Worm (Caenorhabditis elegans) whole organism, L3 larva: Measurements from ENCODE around the gene K02E2.7.

Experiments used
- ZK546.5 ChIP-seq: sonication (generic microtip); optimal IDR thresholded peaks from 2 replicates; lab custom pipeline; 2017; ENCODE audit warnings: missing biosample characterization, missing genetic modification characterization
- ama-1 ChIP-seq: fragments of 150-350 bp; optimal IDR thresholded peaks from 2 replicates; lab custom pipeline; 2018
- ceh-28 ChIP-seq: fragments of 150-350 bp; optimal IDR thresholded peaks from 2 replicates; lab custom pipeline; 2014; ENCODE audit warnings: missing biosample characterization, missing genetic modification reagents, missing genetic modification characterization
- ceh-82 ChIP-seq: fragments of 150-350 bp; optimal IDR thresholded peaks from 2 replicates; lab custom pipeline; 2014; ENCODE audit warnings: missing biosample characterization, missing genetic modification characterization
- ceh-9 ChIP-seq: sonication (generic microtip); optimal IDR thresholded peaks from 2 replicates; lab custom pipeline; 2018; ENCODE audit warnings: missing biosample characterization, missing genetic modification characterization
- daf-12 ChIP-seq: fragments of 150-350 bp; optimal IDR thresholded peaks from 2 replicates; lab custom pipeline; 2014; ENCODE audit warnings: missing biosample characterization, missing genetic modification reagents, missing genetic modification characterization
- egl-27 ChIP-seq: sonication (generic microtip); optimal IDR thresholded peaks from 4 replicates; lab custom pipeline; 2017; ENCODE audit warnings: missing biosample characterization, missing genetic modification reagents, missing genetic modification characterization
- egl-5 ChIP-seq: fragments of 150-350 bp; optimal IDR thresholded peaks from 2 replicates; lab custom pipeline; 2017; ENCODE audit warnings: missing biosample characterization, missing genetic modification reagents, missing genetic modification characterization, inconsistent platforms
- elt-1 ChIP-seq: fragments of 150-350 bp; optimal IDR thresholded peaks from 2 replicates; lab custom pipeline; 2014; ENCODE audit warnings: missing biosample characterization, missing genetic modification characterization
- elt-2 ChIP-seq: sonication (generic microtip); optimal IDR thresholded peaks from 2 replicates; lab custom pipeline; 2016; ENCODE audit warnings: missing genetic modification reagents, mild to moderate bottlenecking, missing genetic modification characterization, missing compliant biosample characterization
- eor-1 ChIP-seq, 2 experiments: fragments of 150-350 bp; optimal IDR thresholded peaks; 2 replicates each; lab custom pipeline; 2014 to 2018; ENCODE audit warnings: missing biosample characterization in 2 of 2, missing genetic modification characterization in 2 of 2
- fkh-10 ChIP-seq: sonication (generic microtip); optimal IDR thresholded peaks from 2 replicates; lab custom pipeline; 2017; ENCODE audit warnings: missing biosample characterization, missing genetic modification reagents, missing genetic modification characterization
- fkh-2 ChIP-seq: fragments of 150-350 bp; optimal IDR thresholded peaks from 2 replicates; lab custom pipeline; 2014; ENCODE audit warnings: missing biosample characterization, missing genetic modification reagents, missing genetic modification characterization
- fos-1 ChIP-seq: fragments of 150-350 bp; optimal IDR thresholded peaks from 2 replicates; lab custom pipeline; 2014; ENCODE audit warnings: missing biosample characterization, missing genetic modification characterization
- hmg-11 ChIP-seq: sonication (generic microtip); optimal IDR thresholded peaks from 2 replicates; lab custom pipeline; 2016; ENCODE audit warnings: missing genetic modification characterization, missing compliant biosample characterization
- jun-1 ChIP-seq: fragments of 150-350 bp; optimal IDR thresholded peaks from 2 replicates; lab custom pipeline; 2014; ENCODE audit warnings: missing biosample characterization, missing genetic modification reagents, missing genetic modification characterization
- lin-15B ChIP-seq: fragments of 150-350 bp; optimal IDR thresholded peaks from 2 replicates; lab custom pipeline; 2014; ENCODE audit warnings: missing biosample characterization, missing genetic modification characterization
- lin-39 ChIP-seq: fragments of 150-350 bp; optimal IDR thresholded peaks from 2 replicates; lab custom pipeline; 2018; ENCODE audit warnings: missing biosample characterization, missing genetic modification reagents, missing genetic modification characterization
- mdl-1 ChIP-seq: fragments of 150-350 bp; optimal IDR thresholded peaks from 2 replicates; lab custom pipeline; 2014; ENCODE audit warnings: missing biosample characterization, missing genetic modification characterization
- nfya-1 ChIP-seq: sonication (generic microtip); optimal IDR thresholded peaks from 2 replicates; lab custom pipeline; 2017; ENCODE audit warnings: missing genetic modification characterization, mild to moderate bottlenecking, missing compliant biosample characterization, antibody characterized with exemption, moderate library complexity; ENCODE audit not compliant: insufficient read depth
- nhr-11 ChIP-seq: fragments of 150-350 bp; optimal IDR thresholded peaks from 2 replicates; lab custom pipeline; 2014; ENCODE audit warnings: missing biosample characterization, missing genetic modification characterization
- nhr-12 ChIP-seq: fragments of 150-350 bp; optimal IDR thresholded peaks from 2 replicates; lab custom pipeline; 2014; ENCODE audit warnings: missing biosample characterization, missing genetic modification characterization
- nhr-23 ChIP-seq: fragments of 150-350 bp; optimal IDR thresholded peaks from 2 replicates; lab custom pipeline; 2014; ENCODE audit warnings: missing biosample characterization, missing genetic modification reagents, missing genetic modification characterization
- nhr-237 ChIP-seq: fragments of 150-350 bp; optimal IDR thresholded peaks from 2 replicates; lab custom pipeline; 2014; ENCODE audit warnings: missing biosample characterization, missing genetic modification characterization
- nhr-25 ChIP-seq: sonication (generic microtip); optimal IDR thresholded peaks from 2 replicates; lab custom pipeline; 2017; ENCODE audit warnings: missing biosample characterization, missing genetic modification characterization
- nhr-28 ChIP-seq: fragments of 150-350 bp; optimal IDR thresholded peaks from 2 replicates; lab custom pipeline; 2014; ENCODE audit warnings: missing biosample characterization, missing genetic modification characterization
- nhr-43 ChIP-seq: sonication (generic microtip); optimal IDR thresholded peaks from 2 replicates; lab custom pipeline; 2016; ENCODE audit warnings: mild to moderate bottlenecking, missing genetic modification characterization, missing compliant biosample characterization; ENCODE audit not compliant: poor library complexity, severe bottlenecking
- nhr-67 ChIP-seq: fragments of 150-350 bp; optimal IDR thresholded peaks from 2 replicates; lab custom pipeline; 2014; ENCODE audit warnings: missing biosample characterization, missing genetic modification characterization
- nhr-76 ChIP-seq: fragments of 150-350 bp; sonication (generic microtip); optimal IDR thresholded peaks from 5 replicates; lab custom pipeline; 2014; ENCODE audit warnings: missing biosample characterization, missing genetic modification characterization
- pha-4 ChIP-seq: fragments of 150-350 bp; optimal IDR thresholded peaks from 2 replicates; lab custom pipeline; 2014; ENCODE audit warnings: missing biosample characterization, missing genetic modification reagents, missing genetic modification characterization
- pqm-1 ChIP-seq: fragments of 150-350 bp; optimal IDR thresholded peaks from 2 replicates; lab custom pipeline; 2017; ENCODE audit warnings: missing biosample characterization, missing genetic modification characterization, inconsistent platforms
- sea-2 ChIP-seq: fragments of 150-350 bp; sonication (generic microtip); optimal IDR thresholded peaks from 4 replicates; lab custom pipeline; 2014; ENCODE audit warnings: missing biosample characterization, missing genetic modification reagents, missing genetic modification characterization
- unc-39 ChIP-seq: sonication (generic microtip); optimal IDR thresholded peaks from 4 replicates; lab custom pipeline; 2017; ENCODE audit warnings: missing biosample characterization, missing genetic modification characterization
- zag-1 ChIP-seq: fragments of 150-350 bp; optimal IDR thresholded peaks from 2 replicates; lab custom pipeline; 2014; ENCODE audit warnings: missing biosample characterization, missing genetic modification characterization
- ztf-11 ChIP-seq: fragments of 150-350 bp; optimal IDR thresholded peaks from 2 replicates; lab custom pipeline; 2014; ENCODE audit warnings: missing biosample characterization, missing genetic modification characterization

Gene K02E2.7

ce11 chrV:20386942-20387341, at the start of gene K02E2.7:
Gene K02E2.7, minus strand, starts transcription at chrV:20387042.
- TF ChIP-seq ZK546.5 (tag; lab: Kevin White, UChicago) (no peak), pqm-1 (tag; lab: Kevin White, UChicago) (no peak), unc-39 (tag; lab: Kevin White, UChicago) (no peak), ztf-11 (tag; lab: Kevin White, UChicago) (no peak)

DNA sequence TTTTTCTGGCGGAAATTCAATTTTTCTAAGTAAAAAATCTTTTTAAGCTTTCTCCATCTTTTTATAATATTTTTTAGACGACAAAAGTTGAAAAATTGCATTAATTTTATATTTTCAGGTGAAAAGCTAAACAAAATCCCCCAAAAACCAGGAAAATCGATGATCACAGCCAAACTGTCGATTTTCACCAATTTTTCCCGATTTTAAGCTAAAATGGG, 38.2 kb upstream of the K02E2.7 start, which contains the start of the genes fce-2 and F48F5.8:
TSS of gene fce-2 (plus strand) at position 119 of the 218 bp plus-strand sequence.
TSS of gene F48F5.8 (plus strand) at position 160 of the 218 bp plus-strand sequence.
- no peak for TF ChIP-seq sea-2 (GFP tag; lab: Kevin White, UChicago)
- TF ChIP-seq, all 47 proteins: peak for 0

- TF ChIP-seq zag-1, result no peak
- TF ChIP-seq ceh-28 (tag; lab: Kevin White, UChicago), result peak; percentile 37
- no peak for TF ChIP-seq egl-5 (tag; lab: Kevin White, UChicago)
- TF ChIP-seq nhr-25 (tag; lab: Kevin White, UChicago), result peak; percentile 29
- no peak for TF ChIP-seq nhr-237 (tag; lab: Kevin White, UChicago)
- TF ChIP-seq fkh-2 (tag; lab: Kevin White, UChicago), result no peak
- TF ChIP-seq nhr-43, result no peak
- TF ChIP-seq pqm-1 (tag; lab: Kevin White, UChicago), result peak; percentile 71
- no peak for TF ChIP-seq nhr-12 (tag; lab: Kevin White, UChicago)
- peak; percentile 89 for TF ChIP-seq pha-4
- no peak for TF ChIP-seq ztf-11 (tag; lab: Kevin White, UChicago)
- TF ChIP-seq hmg-11, result peak; percentile 20
- TF ChIP-seq nfya-1 (tag; lab: Kevin White, UChicago), result peak; percentile 56
- peak; percentile 56 for TF ChIP-seq nhr-23 (tag; lab: Kevin White, UChicago)
- peak; percentile 60 for TF ChIP-seq elt-2 (tag; lab: Kevin White, UChicago)
- no peak for TF ChIP-seq unc-39 (tag; lab: Kevin White, UChicago)
- TF ChIP-seq fkh-10 (GFP tag; lab: Kevin White, UChicago), result peak; percentile 5
- no peak for TF ChIP-seq ceh-9 (tag; lab: Kevin White, UChicago)
- no peak for TF ChIP-seq elt-1 (tag; lab: Kevin White, UChicago)
- peak; percentile 67 for TF ChIP-seq jun-1 (tag; lab: Kevin White, UChicago)
- no peak for TF ChIP-seq fos-1 (tag; lab: Kevin White, UChicago)
- peak; percentile 13 for TF ChIP-seq mdl-1
- no peak for TF ChIP-seq ama-1 (lab: Kevin White, UChicago)
- TF ChIP-seq nhr-11 (tag; lab: Kevin White, UChicago), result no peak
- peak; percentile 12 for TF ChIP-seq lin-39
- peak; percentile 44 for TF ChIP-seq lin-15B (tag; lab: Kevin White, UChicago)
- no peak for TF ChIP-seq ceh-82 (tag; lab: Kevin White, UChicago)
- TF ChIP-seq egl-27, result peak; percentile 46
- TF ChIP-seq nhr-28, result no peak
Measured at ce11 chrV:20424229-20425182, 37.7 kb upstream of the K02E2.7 start.

ce11 chrV:20423428-20423827, 36.6 kb upstream of the K02E2.7 start:
- no peak for TF ChIP-seq daf-12 (tag; lab: Kevin White, UChicago)
- peak; percentile 40 for TF ChIP-seq pha-4
- TF ChIP-seq nhr-76 (tag; lab: Kevin White, UChicago), result peak; percentile 24
- TF ChIP-seq jun-1 (tag; lab: Kevin White, UChicago), result no peak
- peak; percentile 51 for TF ChIP-seq elt-2 (tag; lab: Kevin White, UChicago)
- no peak for TF ChIP-seq nhr-67 (tag; lab: Kevin White, UChicago)
- peak; percentile 38 for TF ChIP-seq pqm-1 (tag; lab: Kevin White, UChicago)
- no peak for TF ChIP-seq egl-27

ce11 chrV:20422738-20423137, 35.9 kb upstream of the K02E2.7 start:
- peak; percentile 60 for TF ChIP-seq nhr-23 (tag; lab: Kevin White, UChicago)
- TF ChIP-seq egl-27, result no peak
- TF ChIP-seq sea-2 (GFP tag; lab: Kevin White, UChicago), result no peak
- TF ChIP-seq eor-1 (tag; optimal IDR thresholded peaks at IDR 0.05; lab: Kevin White, UChicago), result no peak
- TF ChIP-seq nhr-25 (tag; lab: Kevin White, UChicago), result peak; percentile 92
- no peak for TF ChIP-seq ceh-82 (tag; lab: Kevin White, UChicago)
- no peak for TF ChIP-seq mdl-1
- peak; percentile 1 for TF ChIP-seq elt-1 (tag; lab: Kevin White, UChicago)
